Fruit fly (Drosophila melanogaster): Measurements from ENCODE around the gene HLH4C.

Gene HLH4C

DNA sequence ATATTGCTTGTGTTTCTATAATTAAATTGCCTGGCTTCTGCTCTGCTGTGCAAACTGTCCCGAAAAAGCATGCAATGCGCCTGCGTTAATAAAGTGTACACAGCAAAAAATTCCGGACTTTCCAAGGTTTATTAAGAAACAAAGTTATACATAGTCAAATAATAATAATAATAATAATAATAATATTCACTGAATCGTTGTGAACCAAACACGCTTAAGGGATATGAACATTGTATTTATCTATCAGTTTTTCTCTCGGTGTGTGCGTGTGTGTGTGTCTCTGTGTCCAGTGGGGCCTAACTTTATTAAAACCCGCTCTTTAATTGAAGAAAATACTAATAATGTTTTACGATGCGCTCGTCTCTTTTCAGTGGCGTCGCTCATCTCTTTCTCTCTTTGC is 44.0 kb upstream of the HLH4C start (continued):
- TF ChIP-seq Usf (GFP tag; optimal IDR thresholded peaks at IDR 0.05) = no peak
- TF ChIP-seq luna (GFP tag; optimal IDR thresholded peaks at IDR 0.05) = no peak
- no peak for TF ChIP-seq maf-S (GFP tag; optimal IDR thresholded peaks at IDR 0.05)
- TF ChIP-seq fd3F (GFP tag; optimal IDR thresholded peaks at IDR 0.05) = no peak
- peak in 1 of 2 experiments; percentile 37 for TF ChIP-seq Hr51 (GFP tag; optimal IDR thresholded peaks at IDR 0.05)
- no peak for TF ChIP-seq Fer2 (tag; optimal IDR thresholded peaks at IDR 0.05)
- TF ChIP-seq Meics (GFP tag; optimal IDR thresholded peaks at IDR 0.05) = peak; percentile 55
- TF ChIP-seq HmgZ (tag; optimal IDR thresholded peaks at IDR 0.05) = no peak
- no peak for TF ChIP-seq CG34376 (GFP tag; optimal IDR thresholded peaks at IDR 0.05)
- peak; percentile 52 for TF ChIP-seq CG12391 (tag; optimal IDR thresholded peaks at IDR 0.05)
- TF ChIP-seq Drgx (GFP tag; IDR thresholded peaks at IDR 0.05) = 0 out of 2 replicates have a peak, but pooled peaks have one; percentile 16
- no peak for TF ChIP-seq cato (GFP tag; optimal IDR thresholded peaks at IDR 0.05; ENCODE audit: borderline replicate concordance)
- TF ChIP-seq CG9215 (GFP tag; IDR thresholded peaks at IDR 0.05) = no peak
- TF ChIP-seq vvl (GFP tag; IDR thresholded peaks at IDR 0.05) = no peak
- TF ChIP-seq HHEX (GFP tag; optimal IDR thresholded peaks at IDR 0.05) = peak; percentile 30
- TF ChIP-seq chif (GFP tag; optimal IDR thresholded peaks at IDR 0.05) = no peak
- TF ChIP-seq CG13624 (GFP tag; optimal IDR thresholded peaks at IDR 0.05) = no peak
- no peak for TF ChIP-seq sens (GFP tag)
- 0 out of 2 replicates have a peak, but pooled peaks have one; percentile 26 for TF ChIP-seq CG11085 (GFP tag; IDR thresholded peaks at IDR 0.05)
- no peak for TF ChIP-seq klu (GFP tag; IDR thresholded peaks at IDR 0.05)
- TF ChIP-seq MTF-1 (GFP tag; optimal IDR thresholded peaks at IDR 0.05; ENCODE audit: borderline replicate concordance) = no peak

- no peak for TF ChIP-seq tgo (GFP tag; IDR thresholded peaks at IDR 0.05)
- no peak for TF ChIP-seq esg (GFP tag; conservative IDR thresholded peaks at IDR 0.05)
- TF ChIP-seq Trl (optimal IDR thresholded peaks at IDR 0.05) = peak; percentile 19 to 47
- TF ChIP-seq Trl (GFP tag; optimal IDR thresholded peaks at IDR 0.05) = no peak
- no peak for TF ChIP-seq CkIIα-i1 (GFP tag; IDR thresholded peaks at IDR 0.05)
- TF ChIP-seq CG8478 (optimal IDR thresholded peaks at IDR 0.05) = peak; percentile 28
- TF ChIP-seq stc (GFP tag; IDR thresholded peaks at IDR 0.05) = no peak
- TF ChIP-seq sens (GFP tag) = peak; percentile 53
- no peak for TF ChIP-seq kah (GFP tag; optimal IDR thresholded peaks at IDR 0.05)
- no peak for TF ChIP-seq row (GFP tag; IDR thresholded peaks at IDR 0.05)
- TF ChIP-seq CG1832 (GFP tag; optimal IDR thresholded peaks at IDR 0.05) = peak; percentile 55
- no peak for TF ChIP-seq CG9797 (GFP tag; optimal IDR thresholded peaks at IDR 0.05)
- TF ChIP-seq CG5180 (GFP tag; optimal IDR thresholded peaks at IDR 0.05) = no peak
- TF ChIP-seq da (GFP tag; optimal IDR thresholded peaks at IDR 0.05) = no peak
- TF ChIP-seq ERR (GFP tag; optimal IDR thresholded peaks at IDR 0.05) = no peak
- no peak for TF ChIP-seq E2f2 (GFP tag; IDR thresholded peaks at IDR 0.05)
- TF ChIP-seq Atf-2 (GFP tag; optimal IDR thresholded peaks at IDR 0.05) = no peak
- TF ChIP-seq CG4360 (GFP tag; IDR thresholded peaks at IDR 0.05) = peak; percentile 57
- TF ChIP-seq cg (GFP tag; optimal IDR thresholded peaks at IDR 0.05) = peak; percentile 49
- TF ChIP-seq CG10321 (GFP tag; IDR thresholded peaks at IDR 0.05) = peak; percentile 36; the same call in 1 of the 2 replicates
- no peak for TF ChIP-seq Asciz (GFP tag; optimal IDR thresholded peaks at IDR 0.05)
These were observed 43.6 kb upstream of the HLH4C start for dm6 chrX:4690767-4691166.

All from whole organism, embryonic.